Worm (Caenorhabditis elegans) whole organism, L2 larva: ENCODE results near the gene F21D9.1.
"Not testable (repeated sequence)": the region's sequence is repeated elsewhere in the genome, so short reads cannot be mapped to it uniquely, and the experiment has no call there.

Source experiments
- F13H6.1 ChIP-seq: sonication (generic microtip); optimal IDR thresholded peaks from 2 replicates; lab custom pipeline; 2016; ENCODE audit warnings: missing genetic modification characterization, missing compliant biosample characterization
- R02D3.7 ChIP-seq: fragments of 150-350 bp; optimal IDR thresholded peaks from 2 replicates; lab custom pipeline; 2014; ENCODE audit warnings: missing biosample characterization, missing genetic modification characterization
- Y55F3AM.14 ChIP-seq: fragments of 200-800 bp; sonication (Bioruptor generic); optimal IDR thresholded peaks from 2 replicates; lab custom pipeline; 2018; ENCODE audit warnings: mild to moderate bottlenecking, missing genetic modification characterization, missing compliant biosample characterization
- ZK546.5 ChIP-seq: sonication (generic microtip); optimal IDR thresholded peaks from 2 replicates; lab custom pipeline; 2017; ENCODE audit warnings: missing biosample characterization, missing genetic modification characterization
- alr-1 ChIP-seq: fragments of 150-350 bp; optimal IDR thresholded peaks from 2 replicates; lab custom pipeline; 2014; ENCODE audit warnings: missing biosample characterization, missing genetic modification characterization
- aly-2 ChIP-seq: fragments of 150-350 bp; optimal IDR thresholded peaks from 2 replicates; lab custom pipeline; 2014; ENCODE audit warnings: missing biosample characterization, missing genetic modification characterization
- ama-1 ChIP-seq: fragments of 150-350 bp; optimal IDR thresholded peaks from 2 replicates; lab custom pipeline; 2018; ENCODE audit warnings: inconsistent platforms
- blmp-1 ChIP-seq: sonication (generic microtip); optimal IDR thresholded peaks from 2 replicates; lab custom pipeline; 2017; ENCODE audit warnings: missing genetic modification characterization, mild to moderate bottlenecking, missing compliant biosample characterization, antibody characterized with exemption, moderate library complexity; ENCODE audit not compliant: insufficient read depth
- ceh-16 ChIP-seq: fragments of 150-350 bp; optimal IDR thresholded peaks from 2 replicates; lab custom pipeline; 2014; ENCODE audit warnings: missing biosample characterization, missing genetic modification characterization
- ceh-82 ChIP-seq: fragments of 150-350 bp; optimal IDR thresholded peaks from 2 replicates; lab custom pipeline; 2014; ENCODE audit warnings: missing biosample characterization, missing genetic modification characterization
- crh-2 ChIP-seq: sonication (generic microtip); optimal IDR thresholded peaks from 2 replicates; lab custom pipeline; 2017; ENCODE audit warnings: missing biosample characterization, missing genetic modification characterization
- dmd-4 ChIP-seq: sonication (generic microtip); optimal IDR thresholded peaks from 2 replicates; lab custom pipeline; 2017; ENCODE audit warnings: missing biosample characterization, missing genetic modification characterization
- elt-1 ChIP-seq: fragments of 150-350 bp; optimal IDR thresholded peaks from 2 replicates; lab custom pipeline; 2014; ENCODE audit warnings: missing biosample characterization, missing genetic modification characterization
- elt-3 ChIP-seq: sonication (generic microtip); optimal IDR thresholded peaks from 2 replicates; lab custom pipeline; 2017; ENCODE audit warnings: missing biosample characterization, missing genetic modification characterization
- fos-1 ChIP-seq: fragments of 150-350 bp; optimal IDR thresholded peaks from 2 replicates; lab custom pipeline; 2014; ENCODE audit warnings: missing biosample characterization, missing genetic modification characterization
- gmeb-1 ChIP-seq: fragments of 150-350 bp; optimal IDR thresholded peaks from 2 replicates; lab custom pipeline; 2014; ENCODE audit warnings: missing biosample characterization, missing genetic modification characterization
- lin-11 ChIP-seq: fragments of 150-350 bp; sonication (generic microtip); optimal IDR thresholded peaks from 2 replicates; lab custom pipeline; 2014; ENCODE audit warnings: missing biosample characterization, missing genetic modification characterization, inconsistent platforms, mixed read lengths
- lin-13 ChIP-seq: fragments of 150-350 bp; optimal IDR thresholded peaks from 2 replicates; lab custom pipeline; 2014; ENCODE audit warnings: missing biosample characterization, missing genetic modification reagents, missing genetic modification characterization
- lin-39 ChIP-seq: fragments of 150-350 bp; optimal IDR thresholded peaks from 2 replicates; lab custom pipeline; 2014; ENCODE audit warnings: missing biosample characterization, missing genetic modification reagents, missing genetic modification characterization
- mab-5 ChIP-seq: fragments of 150-350 bp; optimal IDR thresholded peaks from 2 replicates; lab custom pipeline; 2014; ENCODE audit warnings: missing biosample characterization, missing genetic modification characterization
- mbf-1 ChIP-seq: sonication (generic microtip); optimal IDR thresholded peaks from 2 replicates; lab custom pipeline; 2017; ENCODE audit warnings: missing biosample characterization, missing genetic modification characterization
- mdl-1 ChIP-seq, 2 experiments: fragments of 150-350 bp in 1 of 2; sonication (generic microtip) in 1 of 2; optimal IDR thresholded peaks; 2 replicates each; lab custom pipeline; 2017; ENCODE audit warnings: missing biosample characterization in 2 of 2, missing genetic modification characterization in 2 of 2
- nhr-10 ChIP-seq: sonication (generic microtip); optimal IDR thresholded peaks from 2 replicates; lab custom pipeline; 2017; ENCODE audit warnings: missing biosample characterization, missing genetic modification characterization
- nhr-11 ChIP-seq: fragments of 150-350 bp; optimal IDR thresholded peaks from 2 replicates; lab custom pipeline; 2014; ENCODE audit warnings: missing biosample characterization, missing genetic modification characterization
- nhr-12 ChIP-seq: fragments of 150-350 bp; optimal IDR thresholded peaks from 2 replicates; lab custom pipeline; 2014; ENCODE audit warnings: missing biosample characterization, missing genetic modification characterization
- nhr-129 ChIP-seq: fragments of 150-350 bp; optimal IDR thresholded peaks from 2 replicates; lab custom pipeline; 2014; ENCODE audit warnings: missing biosample characterization, missing genetic modification characterization
- nhr-21 ChIP-seq: fragments of 150-350 bp; optimal IDR thresholded peaks from 2 replicates; lab custom pipeline; 2014; ENCODE audit warnings: missing biosample characterization, missing genetic modification characterization
- nhr-237 ChIP-seq: fragments of 150-350 bp; optimal IDR thresholded peaks from 2 replicates; lab custom pipeline; 2014; ENCODE audit warnings: missing biosample characterization, missing genetic modification characterization
- nhr-25 ChIP-seq: fragments of 150-350 bp; sonication (generic microtip); optimal IDR thresholded peaks from 3 replicates; lab custom pipeline; 2014; ENCODE audit warnings: missing biosample characterization, missing genetic modification characterization
- nhr-77 ChIP-seq: fragments of 150-350 bp; optimal IDR thresholded peaks from 2 replicates; lab custom pipeline; 2014; ENCODE audit warnings: missing biosample characterization, missing genetic modification characterization
- peb-1 ChIP-seq: fragments of 150-350 bp; optimal IDR thresholded peaks from 2 replicates; lab custom pipeline; 2014; ENCODE audit warnings: missing biosample characterization, missing genetic modification characterization
- skn-1 ChIP-seq: sonication (generic microtip); optimal IDR thresholded peaks from 2 replicates; lab custom pipeline; 2017; ENCODE audit warnings: missing biosample characterization, missing genetic modification characterization
- sma-3 ChIP-seq: sonication (generic microtip); optimal IDR thresholded peaks from 2 replicates; lab custom pipeline; 2016; ENCODE audit warnings: missing genetic modification reagents, missing genetic modification characterization, missing compliant biosample characterization
- sma-9 ChIP-seq, 2 experiments: fragments of 150-350 bp in 1 of 2; sonication (generic microtip) in 1 of 2; optimal IDR thresholded peaks; 2 replicates each; lab custom pipeline; 2014 to 2016; ENCODE audit warnings: missing genetic modification characterization in 2 of 2, mild to moderate bottlenecking in 1 of 2, missing biosample characterization in 1 of 2, missing compliant biosample characterization in 1 of 2, missing genetic modification reagents in 1 of 2, moderate library complexity in 1 of 2
- unc-39 ChIP-seq: fragments of 150-350 bp; optimal IDR thresholded peaks from 2 replicates; lab custom pipeline; 2014; ENCODE audit warnings: missing biosample characterization, missing genetic modification characterization
- unc-55 ChIP-seq: fragments of 150-350 bp; sonication (generic microtip); optimal IDR thresholded peaks from 3 replicates; lab custom pipeline; 2014; ENCODE audit warnings: missing biosample characterization, missing genetic modification reagents, missing genetic modification characterization
- unc-62 ChIP-seq: fragments of 150-350 bp; optimal IDR thresholded peaks from 2 replicates; lab custom pipeline; 2014; ENCODE audit warnings: missing biosample characterization, missing genetic modification reagents, missing genetic modification characterization
- ztf-1 ChIP-seq: fragments of 200-800 bp; sonication (Bioruptor generic); conservative IDR thresholded peaks from 2 replicates; pipeline ENCODE4 v1.3.6; 2022; ENCODE audit warnings: missing genetic modification characterization, missing compliant biosample characterization
- ztf-11 ChIP-seq: sonication (generic microtip); optimal IDR thresholded peaks from 2 replicates; lab custom pipeline; 2017; ENCODE audit warnings: missing biosample characterization, missing genetic modification characterization

Gene F21D9.1

DNA sequence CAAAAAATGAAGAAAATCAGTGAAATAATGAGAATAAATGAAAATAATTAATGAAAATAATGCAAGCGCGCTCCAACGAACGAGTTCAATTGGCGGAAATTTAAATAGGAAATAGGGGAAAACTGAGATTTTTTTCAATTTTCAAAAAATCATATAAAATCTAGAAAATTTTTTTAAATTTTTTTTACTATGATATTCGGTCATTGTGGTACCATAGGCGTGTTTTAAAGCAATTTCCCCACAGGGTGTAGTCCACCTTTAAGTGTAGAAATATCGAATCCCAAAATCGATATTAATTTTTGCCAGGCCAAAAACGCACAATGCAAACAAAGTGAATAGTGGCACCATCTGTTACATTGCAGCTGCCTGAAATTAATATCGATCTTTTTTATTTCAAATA, at the start of gene F21D9.1:
Gene F21D9.1, plus strand, starts transcription at position 301 of the 400 bp plus-strand sequence.
- TF ChIP-seq ama-1 (lab: Kevin White, UChicago); crh-2 (tag; lab: Kevin White, UChicago); unc-62: not testable (repeated sequence)
- TF ChIP-seq, all 48 proteins: peak for 0; not testable (repeated sequence) for 48

DNA sequence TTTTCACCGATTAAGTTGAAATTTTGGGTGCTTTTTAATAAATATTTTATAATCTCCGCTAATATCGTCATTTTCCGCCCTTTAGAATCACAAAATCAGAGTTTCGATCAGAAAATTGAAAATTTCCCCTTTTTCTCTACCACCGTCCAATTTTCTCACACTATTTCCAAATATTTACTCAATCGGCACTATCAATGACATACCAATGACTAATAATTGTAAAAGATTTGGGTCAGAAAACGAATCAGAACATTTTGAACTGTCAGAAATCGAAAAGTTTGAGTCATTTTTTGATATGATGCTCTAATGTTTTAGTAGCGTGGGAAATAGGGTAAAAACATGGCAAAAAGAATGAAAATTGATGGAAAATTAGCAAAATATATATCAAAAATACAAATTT, 47.1 kb upstream of the F21D9.1 start, which contains the start of gene srr-2:
Gene srr-2, minus strand, starts transcription at position 73 of the 400 bp plus-strand sequence.
- TF ChIP-seq ZK546.5 (tag; lab: Kevin White, UChicago) (no peak), elt-1 (no peak), fos-1 (tag; lab: Kevin White, UChicago) (peak; percentile 93), ceh-82 (tag; lab: Kevin White, UChicago) (no peak)

DNA sequence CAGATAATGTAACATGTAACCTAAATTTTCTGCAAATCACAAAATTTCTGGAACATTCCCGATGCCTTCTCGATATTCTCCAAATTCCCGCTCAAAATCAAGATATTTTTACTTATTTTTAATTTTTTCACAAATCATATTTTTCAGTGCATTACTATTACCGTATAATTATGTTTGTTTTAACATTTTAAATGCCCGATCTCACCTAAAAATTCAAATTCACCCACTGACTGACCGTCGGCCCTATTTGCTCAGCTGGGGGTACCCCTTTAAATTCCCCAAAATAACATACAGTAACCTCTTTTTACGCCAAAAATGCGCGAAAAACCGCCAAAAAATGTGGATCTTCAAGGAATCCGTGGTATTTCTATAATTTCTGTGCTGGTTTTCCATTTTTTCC, 46.6 kb upstream of the F21D9.1 start, which contains the start of gene oac-49:
Gene oac-49, plus strand, starts transcription at position 301 of the 400 bp plus-strand sequence.
- TF ChIP-seq sma-3 (GFP tag; lab: Kevin White, UChicago) (no peak), lin-39 (tag; lab: Kevin White, UChicago) (no peak), skn-1 (tag; lab: Kevin White, UChicago) (no peak), mdl-1 (tag; optimal IDR thresholded peaks at IDR 0.05; lab: Kevin White, UChicago) (no peak), nhr-12 (tag; lab: Kevin White, UChicago) (no peak), nhr-129 (tag; lab: Kevin White, UChicago) (no peak), nhr-11 (no peak), fos-1 (tag; lab: Kevin White, UChicago) (no peak), F13H6.1 (no peak), unc-55 (GFP tag; lab: Kevin White, UChicago) (no peak)

DNA sequence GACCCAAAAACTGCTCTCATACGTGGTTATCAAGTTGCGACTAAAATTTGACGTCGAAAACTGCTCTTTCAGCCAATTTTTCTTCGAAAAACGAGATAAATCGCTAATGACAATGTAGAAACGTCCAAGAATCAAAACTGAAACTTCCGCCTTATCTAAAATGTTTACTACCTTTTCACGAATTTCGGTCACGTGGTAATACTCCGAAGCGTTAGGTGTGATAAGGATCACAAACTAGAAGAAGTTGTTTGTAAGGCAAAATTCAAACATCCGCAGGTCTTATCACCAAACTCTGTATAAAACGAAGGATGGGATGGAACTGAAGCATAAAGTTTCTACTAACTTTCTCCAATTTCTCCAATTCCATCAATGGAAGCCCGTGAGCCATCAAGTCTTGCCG, 33.8 kb upstream of the F21D9.1 start, which contains the start of gene sqst-3:
Gene sqst-3, plus strand, starts transcription at position 370 of the 400 bp plus-strand sequence.
- TF ChIP-seq aly-2 (tag; lab: Kevin White, UChicago): no peak
- TF ChIP-seq elt-3 (tag; lab: Kevin White, UChicago): no peak
- TF ChIP-seq crh-2 (tag; lab: Kevin White, UChicago): no peak
- no peak for TF ChIP-seq gmeb-1 (tag; lab: Kevin White, UChicago)
- no peak for TF ChIP-seq nhr-237 (tag; lab: Kevin White, UChicago)
- TF ChIP-seq mbf-1: no peak
- TF ChIP-seq unc-62: no peak
- no peak for TF ChIP-seq peb-1 (tag; lab: Kevin White, UChicago)
- no peak for TF ChIP-seq unc-39 (tag; lab: Kevin White, UChicago)
- TF ChIP-seq nhr-21: no peak
- TF ChIP-seq blmp-1 (tag; lab: Kevin White, UChicago): no peak
- no peak for TF ChIP-seq dmd-4 (tag; lab: Kevin White, UChicago)
- no peak for TF ChIP-seq ama-1 (lab: Kevin White, UChicago)
- TF ChIP-seq alr-1: no peak
- no peak for TF ChIP-seq lin-13 (GFP tag; lab: Kevin White, UChicago)
- no peak for TF ChIP-seq lin-11 (tag; lab: Kevin White, UChicago)
- TF ChIP-seq nhr-10 (tag; lab: Kevin White, UChicago): no peak
- TF ChIP-seq sma-9 (GFP tag; optimal IDR thresholded peaks at IDR 0.05; lab: Kevin White, UChicago): no peak
- no peak for TF ChIP-seq sma-9 (tag; optimal IDR thresholded peaks at IDR 0.05; lab: Kevin White, UChicago)
- TF ChIP-seq ztf-1 (GFP tag; lab: Robert Waterston, UW): no peak
- TF ChIP-seq ceh-16 (tag; lab: Kevin White, UChicago): no peak

DNA sequence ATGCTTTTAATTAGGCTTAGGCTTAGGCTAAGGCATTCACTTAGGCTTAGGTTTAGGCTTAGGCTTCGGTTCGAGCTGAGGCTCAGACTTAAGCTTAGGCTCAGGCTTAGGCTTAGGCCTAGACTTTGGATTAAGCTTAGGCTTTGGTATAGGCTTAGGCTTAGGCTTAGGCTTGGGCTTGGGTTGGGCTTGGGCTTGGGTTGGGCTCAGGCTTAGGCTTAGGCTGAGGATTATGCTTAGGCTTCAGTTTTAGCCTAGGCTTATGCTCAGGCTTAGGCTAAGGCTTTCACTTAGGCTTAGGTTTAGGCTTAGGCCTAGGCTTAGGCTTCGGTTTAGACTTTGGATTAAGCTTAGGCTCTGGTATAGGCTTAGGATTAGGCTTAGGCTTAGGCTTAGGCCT, 33.1 kb upstream of the F21D9.1 start:
- no peak for TF ChIP-seq skn-1 (tag; lab: Kevin White, UChicago)
- no peak for TF ChIP-seq mbf-1
- no peak for TF ChIP-seq ztf-1 (GFP tag; lab: Robert Waterston, UW)
- no peak for TF ChIP-seq Y55F3AM.14 (GFP tag; lab: Kevin White, UChicago)
- TF ChIP-seq nhr-25 (tag; lab: Kevin White, UChicago): no peak
- no peak for TF ChIP-seq mab-5 (tag; lab: Kevin White, UChicago)
- TF ChIP-seq unc-55 (GFP tag; lab: Kevin White, UChicago): no peak
- TF ChIP-seq R02D3.7 (tag; lab: Kevin White, UChicago): no peak
- TF ChIP-seq ztf-11 (tag; lab: Kevin White, UChicago): no peak
- no peak for TF ChIP-seq ama-1 (lab: Kevin White, UChicago)
- TF ChIP-seq peb-1 (tag; lab: Kevin White, UChicago): no peak
- no peak for TF ChIP-seq alr-1
- no peak for TF ChIP-seq gmeb-1 (tag; lab: Kevin White, UChicago)
- TF ChIP-seq F13H6.1: no peak
- TF ChIP-seq nhr-237 (tag; lab: Kevin White, UChicago): no peak
- TF ChIP-seq mdl-1 (tag; optimal IDR thresholded peaks at IDR 0.05; lab: Kevin White, UChicago): no peak
- no peak for TF ChIP-seq nhr-77
- TF ChIP-seq sma-9 (GFP tag; optimal IDR thresholded peaks at IDR 0.05; lab: Kevin White, UChicago): no peak
- TF ChIP-seq sma-9 (tag; optimal IDR thresholded peaks at IDR 0.05; lab: Kevin White, UChicago): no peak
- TF ChIP-seq, all 48 proteins: peak for 0
